Fruit fly (Drosophila melanogaster): Measurements from ENCODE around the gene CG11373.

Gene CG11373

dm6 chr3R:5998235-5998666 is 37.5 kb upstream of the CG11373 start (continued):
- TF ChIP-seq ato (GFP tag; IDR thresholded peaks at IDR 0.05; ENCODE audit: partially characterized antibody): no peak
- peak; percentile 14 for TF ChIP-seq Deaf1 (tag; optimal IDR thresholded peaks at IDR 0.05)
- no peak for TF ChIP-seq CG43689 (GFP tag; IDR thresholded peaks at IDR 0.05)
- TF ChIP-seq Xbp1 (GFP tag; optimal IDR thresholded peaks at IDR 0.05): peak; percentile 29
- TF ChIP-seq twi (tag; optimal IDR thresholded peaks at IDR 0.05): no peak
- TF ChIP-seq CG7372 (GFP tag; IDR thresholded peaks at IDR 0.05): no peak
- TF ChIP-seq CG7556 (GFP tag; optimal IDR thresholded peaks at IDR 0.05): peak; percentile 61
- TF ChIP-seq CG4617 (GFP tag; optimal IDR thresholded peaks at IDR 0.05; ENCODE audit: borderline replicate concordance): no peak
- no peak for TF ChIP-seq hth (optimal IDR thresholded peaks at IDR 0.05)
- no peak for TF ChIP-seq CG34422 (GFP tag; IDR thresholded peaks at IDR 0.05)
- TF ChIP-seq ttk (GFP tag; IDR thresholded peaks at IDR 0.05): peak; percentile 21; the same call in 1 of the 2 replicates
- no peak for TF ChIP-seq CG1233 (GFP tag; optimal IDR thresholded peaks at IDR 0.05)
- no peak for TF ChIP-seq Drgx (GFP tag; IDR thresholded peaks at IDR 0.05)
- TF ChIP-seq rib (GFP tag; IDR thresholded peaks at IDR 0.05): no peak
- TF ChIP-seq al (GFP tag; IDR thresholded peaks at IDR 0.05): no peak
- TF ChIP-seq bigmax (GFP tag; optimal IDR thresholded peaks at IDR 0.05): no peak
- TF ChIP-seq Lpt (GFP tag; optimal IDR thresholded peaks at IDR 0.05): no peak
- no peak for TF ChIP-seq dm (GFP tag; optimal IDR thresholded peaks at IDR 0.05)
- no peak for TF ChIP-seq ash1 (GFP tag; optimal IDR thresholded peaks at IDR 0.05)
- TF ChIP-seq ssp (GFP tag; IDR thresholded peaks at IDR 0.05): no peak
- TF ChIP-seq CG33557 (GFP tag; optimal IDR thresholded peaks at IDR 0.05): no peak
- TF ChIP-seq Abd-B (GFP tag; optimal IDR thresholded peaks at IDR 0.05): peak; percentile 30
- TF ChIP-seq croc (GFP tag; conservative IDR thresholded peaks at IDR 0.05): no peak
- TF ChIP-seq jigr1 (GFP tag; IDR thresholded peaks at IDR 0.05): no peak
- peak; percentile 66 for TF ChIP-seq lilli (GFP tag; optimal IDR thresholded peaks at IDR 0.05)
- peak; percentile 44 for TF ChIP-seq CG14710 (tag; optimal IDR thresholded peaks at IDR 0.05)
- no peak for TF ChIP-seq Opbp (GFP tag; IDR thresholded peaks at IDR 0.05; ENCODE audit: partially characterized antibody)
- no peak for TF ChIP-seq gce (GFP tag; IDR thresholded peaks at IDR 0.05)
- TF ChIP-seq Mes4 (GFP tag; optimal IDR thresholded peaks at IDR 0.05): no peak
- no peak for TF ChIP-seq CG7786 (GFP tag; optimal IDR thresholded peaks at IDR 0.05)
- 0 out of 2 replicates have a peak, but pooled peaks have one; percentile 36 for TF ChIP-seq stc (GFP tag; IDR thresholded peaks at IDR 0.05)
- no peak for TF ChIP-seq CG11093 (GFP tag; IDR thresholded peaks at IDR 0.05)
- peak; percentile 31 for TF ChIP-seq Camta (GFP tag; optimal IDR thresholded peaks at IDR 0.05)
- no peak for TF ChIP-seq CG10431 (GFP tag; optimal IDR thresholded peaks at IDR 0.05)
- no peak for TF ChIP-seq CG3163 (GFP tag; optimal IDR thresholded peaks at IDR 0.05)
- no peak for TF ChIP-seq CG11696 (GFP tag; IDR thresholded peaks at IDR 0.05)
- TF ChIP-seq psq (GFP tag; optimal IDR thresholded peaks at IDR 0.05): no peak
- TF ChIP-seq nau (GFP tag; optimal IDR thresholded peaks at IDR 0.05): no peak
- peak in 1 of 2 experiments; percentile 55 for TF ChIP-seq Eip74EF (GFP tag; optimal IDR thresholded peaks at IDR 0.05)
- TF ChIP-seq CG7963 (GFP tag; IDR thresholded peaks at IDR 0.05; ENCODE audit: partially characterized antibody): no peak
- no peak for TF ChIP-seq CG31224 (GFP tag; IDR thresholded peaks at IDR 0.05)
- no peak for TF ChIP-seq Trl (optimal IDR thresholded peaks at IDR 0.05)
- no peak for TF ChIP-seq Trl (GFP tag; optimal IDR thresholded peaks at IDR 0.05)
- no peak for TF ChIP-seq CG7987 (GFP tag; optimal IDR thresholded peaks at IDR 0.05)
- no peak for TF ChIP-seq pum (GFP tag; optimal IDR thresholded peaks at IDR 0.05)
- TF ChIP-seq zen2 (GFP tag; IDR thresholded peaks at IDR 0.05; ENCODE audit: partially characterized antibody): no peak
- no peak for TF ChIP-seq MESR4 (GFP tag; optimal IDR thresholded peaks at IDR 0.05)
- no peak for TF ChIP-seq Six4 (GFP tag; optimal IDR thresholded peaks at IDR 0.05)
- TF ChIP-seq CG6854 (GFP tag; optimal IDR thresholded peaks at IDR 0.05): no peak
- no peak for TF ChIP-seq CG3995 (GFP tag; optimal IDR thresholded peaks at IDR 0.05)
- peak; percentile 18 for TF ChIP-seq CG13123 (GFP tag; optimal IDR thresholded peaks at IDR 0.05)
- no peak for TF ChIP-seq Dek (tag; optimal IDR thresholded peaks at IDR 0.05)

All from whole organism, embryonic.